Worm (Caenorhabditis elegans): Measurements from ENCODE around the gene ins-37.

DNA sequence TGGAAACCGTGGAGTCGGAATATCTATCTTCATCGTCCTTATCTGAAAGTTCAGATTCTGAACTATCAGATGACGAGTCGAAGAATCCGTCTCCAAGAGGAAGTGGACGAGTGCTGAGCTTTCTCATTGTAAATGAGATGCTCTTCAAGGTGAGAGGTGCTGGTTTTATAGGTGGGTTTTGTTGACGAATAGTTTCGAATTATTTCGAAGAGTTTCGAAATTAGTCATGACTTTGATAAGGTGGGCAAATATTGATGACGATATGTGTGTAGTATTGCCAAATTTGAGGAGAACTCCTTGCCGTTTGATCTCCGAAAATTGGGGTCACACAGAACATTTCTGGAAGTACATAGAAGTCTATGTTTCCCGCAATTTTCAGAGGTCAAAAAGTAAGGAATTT, 2.4 kb downstream of the ins-37 start, which contains the start of gene F08G2.5:
- TF ChIP-seq C38D4.7 (GFP tag; optimal IDR thresholded peaks at IDR 0.05) (no peak), F13H6.1 (tag; optimal IDR thresholded peaks at IDR 0.05) (no peak)
